ENCODE assay signal across 1 fruit fly cellular context in the genomic region with DNA sequence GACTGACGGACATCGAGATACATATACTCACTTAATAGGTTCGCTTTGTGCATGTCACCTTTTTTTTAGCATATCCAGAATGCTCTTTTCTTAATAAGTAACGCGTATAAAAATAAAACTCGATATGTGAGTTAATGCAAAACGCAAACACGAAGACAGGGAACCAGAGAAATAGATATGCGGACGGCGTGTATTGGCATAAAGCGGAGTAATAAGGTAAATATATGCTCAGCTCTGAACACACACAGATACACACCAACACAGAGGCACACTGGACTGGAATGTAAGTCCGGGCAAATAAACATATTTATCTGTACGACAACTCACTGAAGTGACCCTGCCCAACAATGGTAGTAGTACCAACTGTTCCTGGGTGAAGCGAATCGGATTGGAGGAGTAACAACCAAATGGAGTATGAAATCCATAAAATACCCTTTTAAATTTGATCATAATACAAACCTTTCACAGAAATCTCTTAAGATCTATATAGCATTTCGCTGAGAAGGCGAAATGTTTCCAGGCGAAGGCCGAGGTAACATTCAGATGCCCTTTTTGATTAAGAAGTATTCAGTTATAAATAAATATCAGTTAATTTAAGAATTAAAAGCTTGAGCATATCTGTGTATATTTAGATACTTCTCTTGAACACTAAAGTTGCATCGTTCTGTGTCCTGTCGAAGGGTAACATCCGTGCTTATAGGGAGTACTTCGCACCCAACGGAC.
A peak's percentile ranks its signal among the peaks of the same experiment; 100 is the strongest.
TF ChIP-seq lines count a peak whose summit lies in the region.

No protein-coding gene starts in this region.

TF ChIP-seq in whole organism, embryonic, 481 proteins besides CTCF, POLR2A, EP300 and RAD21 (continued from another document):
- TF ChIP-seq crol (GFP tag; IDR thresholded peaks at IDR 0.05; lab: Robert Waterston, UW) = no peak
- peak; percentile 53 for TF ChIP-seq HLHmδ (GFP tag; optimal IDR thresholded peaks at IDR 0.05; lab: Kevin White, UChicago)
- no peak for TF ChIP-seq CG8359 (GFP tag; optimal IDR thresholded peaks at IDR 0.05; lab: Kevin White, UChicago; ENCODE audit: borderline replicate concordance)
- TF ChIP-seq fd3F (GFP tag; optimal IDR thresholded peaks at IDR 0.05; lab: Kevin White, UChicago) = no peak
- TF ChIP-seq CG3847 (GFP tag; IDR thresholded peaks at IDR 0.05; lab: Robert Waterston, UW) = no peak
- no peak for TF ChIP-seq Atf-2 (GFP tag; optimal IDR thresholded peaks at IDR 0.05; lab: Kevin White, UChicago)
- peak; percentile 24 for TF ChIP-seq lab (GFP tag; optimal IDR thresholded peaks at IDR 0.05; lab: Kevin White, UChicago)
- no peak for TF ChIP-seq Dp (GFP tag; optimal IDR thresholded peaks at IDR 0.05; lab: Kevin White, UChicago)
- TF ChIP-seq Mrtf (GFP tag; IDR thresholded peaks at IDR 0.05; lab: Robert Waterston, UW) = no peak
- no peak for TF ChIP-seq nmo (GFP tag; optimal IDR thresholded peaks at IDR 0.05; lab: Kevin White, UChicago)
- no peak for TF ChIP-seq CG9932 (GFP tag; IDR thresholded peaks at IDR 0.05; lab: Robert Waterston, UW)
- no peak for TF ChIP-seq fd96Cb (tag; optimal IDR thresholded peaks at IDR 0.05; lab: Kevin White, UChicago)
- TF ChIP-seq lbe (GFP tag; optimal IDR thresholded peaks at IDR 0.05; lab: Kevin White, UChicago) = no peak
- peak; percentile 8 for TF ChIP-seq sens (GFP tag; lab: Kevin White, UChicago)
- TF ChIP-seq ATbp (GFP tag; optimal IDR thresholded peaks at IDR 0.05; lab: Kevin White, UChicago) = peak; percentile 3
- TF ChIP-seq fu2 (GFP tag; optimal IDR thresholded peaks at IDR 0.05; lab: Kevin White, UChicago) = no peak
- TF ChIP-seq sisA (GFP tag; IDR thresholded peaks at IDR 0.05; lab: Robert Waterston, UW) = no peak
- no peak for TF ChIP-seq sc (optimal IDR thresholded peaks at IDR 0.05; lab: Kevin White, UChicago)
- peak; percentile 8 for TF ChIP-seq sc (GFP tag; optimal IDR thresholded peaks at IDR 0.05; lab: Kevin White, UChicago)
- peak; percentile 30 for TF ChIP-seq MTF-1 (GFP tag; optimal IDR thresholded peaks at IDR 0.05; lab: Kevin White, UChicago; ENCODE audit: borderline replicate concordance)
- no peak for TF ChIP-seq CG17385 (GFP tag; optimal IDR thresholded peaks at IDR 0.05; lab: Kevin White, UChicago)
- no peak for TF ChIP-seq CG31441 (GFP tag; IDR thresholded peaks at IDR 0.05; lab: Robert Waterston, UW)
- TF ChIP-seq Nf-YA (GFP tag; IDR thresholded peaks at IDR 0.05; lab: Robert Waterston, UW) = no peak
